Fruit fly (Drosophila melanogaster): ENCODE measurements around the gene Asciz.
A peak's percentile ranks its signal among the peaks of the same experiment; 100 is the strongest.

Asciz gene

DNA sequence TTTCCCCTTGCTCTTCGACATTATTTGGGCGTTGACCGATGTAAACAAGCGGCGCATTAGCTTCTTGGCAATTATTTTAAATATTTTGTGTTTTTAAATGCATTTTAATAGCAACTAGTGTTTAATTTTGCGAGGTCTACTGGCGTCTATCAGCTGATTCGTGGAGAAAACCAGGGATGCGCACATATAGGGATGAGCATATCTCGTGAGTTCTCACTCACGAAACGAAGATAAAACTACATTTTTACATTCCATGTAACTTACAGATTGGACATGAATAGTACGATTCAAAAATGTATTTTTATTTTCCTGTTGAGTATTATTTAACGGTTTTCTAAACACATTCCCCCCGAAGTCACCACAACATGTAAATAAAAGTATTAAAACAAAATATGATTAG is 31.4 kb upstream of the Asciz start, which contains the start of gene CG14966 (continued):
- peak; percentile 38 for TF ChIP-seq pum (GFP tag; optimal IDR thresholded peaks at IDR 0.05)
- TF ChIP-seq Ptx1 (GFP tag; IDR thresholded peaks at IDR 0.05), result peak; percentile 23; the same call in 1 of the 2 replicates
- peak; percentile 13 for TF ChIP-seq CG30403 (GFP tag; optimal IDR thresholded peaks at IDR 0.05)
- no peak for TF ChIP-seq fru (optimal IDR thresholded peaks at IDR 0.05)
- peak; percentile 32 for TF ChIP-seq CG11504 (tag; optimal IDR thresholded peaks at IDR 0.05)
- no peak for TF ChIP-seq otp (GFP tag; IDR thresholded peaks at IDR 0.05)
- TF ChIP-seq gsb (GFP tag; IDR thresholded peaks at IDR 0.05), result no peak
- no peak for TF ChIP-seq kay (GFP tag; optimal IDR thresholded peaks at IDR 0.05)
- TF ChIP-seq br (optimal IDR thresholded peaks at IDR 0.05), result no peak

DNA sequence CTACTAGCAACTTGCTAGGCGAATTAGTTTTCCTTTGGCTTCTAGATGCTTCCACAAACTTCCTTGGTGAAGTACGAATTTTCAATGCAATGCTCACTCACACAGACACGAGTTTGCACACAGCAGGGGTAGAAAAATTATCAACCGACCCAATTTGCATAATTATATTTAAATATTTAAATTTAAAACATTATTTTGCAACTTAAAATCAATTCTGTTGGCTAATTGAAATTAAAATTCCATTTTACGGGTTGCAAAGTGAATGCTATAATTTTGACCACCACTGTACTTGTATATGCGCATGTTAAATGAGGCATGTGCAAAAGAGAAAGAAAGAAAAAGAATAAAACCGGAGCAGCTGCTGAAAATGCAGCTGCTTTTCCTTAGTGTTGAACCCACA is 28.0 kb upstream of the Asciz start:
- TF ChIP-seq stwl (tag; optimal IDR thresholded peaks at IDR 0.05) (peak; percentile 50), CG15011 (GFP tag; optimal IDR thresholded peaks at IDR 0.05) (peak; percentile 83), HLH54F (GFP tag; optimal IDR thresholded peaks at IDR 0.05) (peak; percentile 48), row (GFP tag; IDR thresholded peaks at IDR 0.05) (peak; percentile 95), pita (GFP tag; optimal IDR thresholded peaks at IDR 0.05) (no peak), btn (GFP tag; optimal IDR thresholded peaks at IDR 0.05) (no peak), CG2199 (GFP tag; IDR thresholded peaks at IDR 0.05) (peak; percentile 94), slou (GFP tag; optimal IDR thresholded peaks at IDR 0.05) (no peak), CG8290 (GFP tag; optimal IDR thresholded peaks at IDR 0.05) (peak; percentile 75), CG8290 (tag; optimal IDR thresholded peaks at IDR 0.05) (peak in 1 of 2 experiments; percentile 82), emc (GFP tag; optimal IDR thresholded peaks at IDR 0.05) (no peak), Nf-YA (GFP tag; IDR thresholded peaks at IDR 0.05) (peak; percentile 88), hb (GFP tag; IDR thresholded peaks at IDR 0.05; ENCODE audit: partially characterized antibody) (no peak), nom (GFP tag; optimal IDR thresholded peaks at IDR 0.05) (peak; percentile 62), sr (GFP tag; IDR thresholded peaks at IDR 0.05) (peak; percentile 54; the same call in 1 of the 3 replicates), CG11695 (GFP tag; IDR thresholded peaks at IDR 0.05) (peak; percentile 97), da (GFP tag; optimal IDR thresholded peaks at IDR 0.05) (peak; percentile 13), CG17361 (GFP tag; IDR thresholded peaks at IDR 0.05) (peak; percentile 95), CG33213 (GFP tag; optimal IDR thresholded peaks at IDR 0.05) (peak; percentile 57), shn (GFP tag; optimal IDR thresholded peaks at IDR 0.05) (no peak), CG12391 (tag; optimal IDR thresholded peaks at IDR 0.05) (peak; percentile 95), CG16813 (GFP tag; IDR thresholded peaks at IDR 0.05; ENCODE audit: partially characterized antibody) (no peak), CG12769 (tag; optimal IDR thresholded peaks at IDR 0.05) (peak; percentile 90), CG9437 (GFP tag; optimal IDR thresholded peaks at IDR 0.05) (peak; percentile 84), CG31441 (GFP tag; IDR thresholded peaks at IDR 0.05) (peak; percentile 96), dan (GFP tag; IDR thresholded peaks at IDR 0.05) (peak; percentile 75), fu2 (GFP tag; optimal IDR thresholded peaks at IDR 0.05) (peak; percentile 14), zen2 (GFP tag; IDR thresholded peaks at IDR 0.05; ENCODE audit: partially characterized antibody) (no peak), CG9876 (GFP tag; optimal IDR thresholded peaks at IDR 0.05) (no peak), dpn (GFP tag; optimal IDR thresholded peaks at IDR 0.05) (peak; percentile 40 to 92), ci (GFP tag; IDR thresholded peaks at IDR 0.05) (peak; percentile 97), chinmo (GFP tag; IDR thresholded peaks at IDR 0.05; ENCODE audit: partially characterized antibody) (no peak), sqz (GFP tag; optimal IDR thresholded peaks at IDR 0.05) (no peak), phol (tag; optimal IDR thresholded peaks at IDR 0.05) (peak; percentile 92), danr (GFP tag; IDR thresholded peaks at IDR 0.05) (peak; percentile 85), CG11085 (GFP tag; IDR thresholded peaks at IDR 0.05) (peak; percentile 81), onecut (GFP tag; IDR thresholded peaks at IDR 0.05) (peak; percentile 91), dimm (GFP tag; IDR thresholded peaks at IDR 0.05) (peak; percentile 87), CG7839 (tag; optimal IDR thresholded peaks at IDR 0.05) (peak; percentile 95), CG12659 (GFP tag; optimal IDR thresholded peaks at IDR 0.05) (peak; percentile 93), CG7357 (GFP tag; IDR thresholded peaks at IDR 0.05) (peak; percentile 82), Fer1 (GFP tag; optimal IDR thresholded peaks at IDR 0.05) (peak; percentile 94), CG2678 (tag; optimal IDR thresholded peaks at IDR 0.05) (peak; percentile 96)
